Fruit fly (Drosophila melanogaster) whole organism, embryonic: ENCODE data around the gene CG15358.
A peak's percentile ranks its signal among the peaks of the same experiment; 100 is the strongest.

ENCODE experiments used
- Adf1 ChIP-seq: fragments of 200-800 bp; sonication (Bioruptor generic); IDR thresholded peaks from 2 replicates; pipeline ENCODE4 v1.3.6; 2022; ENCODE audit warnings: missing biosample characterization, missing genetic modification characterization
- CG17912 ChIP-seq: fragments of 200-800 bp; sonication (Bioruptor generic); optimal IDR thresholded peaks from 2 replicates; lab custom pipeline; 2018; ENCODE audit warnings: missing biosample characterization, mild to moderate bottlenecking, missing genetic modification characterization
- CG8388 ChIP-seq: fragments of 200-800 bp; sonication (Bioruptor generic); optimal IDR thresholded peaks from 2 replicates; lab custom pipeline; 2019; ENCODE audit warnings: missing biosample characterization, mild to moderate bottlenecking, missing genetic modification characterization, moderate library complexity
- MBD-R2 ChIP-seq: fragments of 200-800 bp; sonication (Bioruptor generic); IDR thresholded peaks from 2 replicates; pipeline ENCODE4 v1.3.6; 2022; ENCODE audit warnings: missing biosample characterization, missing genetic modification characterization
- Ssrp ChIP-seq: fragments of 200-800 bp; sonication (Bioruptor generic); optimal IDR thresholded peaks from 2 replicates; lab custom pipeline; 2018; ENCODE audit warnings: missing biosample characterization, mild to moderate bottlenecking, missing genetic modification characterization, moderate library complexity
- onecut ChIP-seq: fragments of 200-800 bp; sonication (Bioruptor generic); IDR thresholded peaks from 2 replicates; pipeline ENCODE4 v1.3.6; 2022; ENCODE audit warnings: missing biosample characterization, missing genetic modification characterization
- sr ChIP-seq: fragments of 200-800 bp; sonication (Bioruptor generic); IDR thresholded peaks from 3 replicates; pipeline ENCODE4 v1.3.6; 2022; ENCODE audit warnings: missing biosample characterization, missing genetic modification characterization

DNA sequence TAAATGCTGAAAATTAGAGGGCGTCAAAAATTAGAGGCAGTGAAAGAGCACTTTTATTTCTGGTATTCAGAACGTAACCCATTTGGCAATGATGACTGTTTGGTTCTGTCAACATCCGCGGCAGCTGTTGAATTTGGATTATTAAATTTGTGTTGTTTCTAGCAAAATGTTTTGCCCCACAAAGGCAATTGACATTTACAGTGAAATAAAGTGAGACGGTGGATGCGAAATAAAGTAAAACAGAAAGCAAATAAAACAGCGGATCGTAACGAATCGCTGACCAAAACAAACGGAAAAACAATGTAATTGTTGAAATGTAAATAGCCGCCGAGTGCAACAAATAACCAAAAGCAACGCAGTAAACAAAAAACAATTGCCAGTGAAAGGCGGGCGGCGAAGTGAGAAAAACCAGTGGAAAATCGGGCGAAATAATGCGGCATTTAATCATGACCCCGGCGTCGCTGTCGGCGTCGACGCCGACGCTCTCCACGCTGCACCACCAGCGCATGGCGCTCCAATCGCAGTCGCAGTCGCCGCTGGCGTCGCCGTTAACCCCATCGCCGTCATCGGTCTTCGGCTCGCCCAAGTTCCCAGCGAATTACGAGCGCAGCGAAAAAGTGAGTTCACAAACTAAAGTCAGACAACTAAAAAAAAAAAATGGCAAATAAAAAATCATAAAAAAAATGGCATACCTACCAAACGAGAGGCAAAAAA, 30.2 kb upstream of the CG15358 start:
- TF ChIP-seq Adf1 (GFP tag; lab: Robert Waterston, UW), result peak; percentile 51; the same call in 1 of the 2 replicates
- no peak for TF ChIP-seq CG8388
- TF ChIP-seq onecut, result no peak
- no peak for TF ChIP-seq CG17912 (GFP tag; lab: Kevin White, UChicago)
- no peak for TF ChIP-seq Ssrp (tag; lab: Kevin White, UChicago)
- no peak for TF ChIP-seq sr
- TF ChIP-seq MBD-R2 (GFP tag; lab: Robert Waterston, UW), result no peak
